Worm (Caenorhabditis elegans) whole organism, L2 larva: ENCODE results near the gene ccep-97.

Source experiments
- R02D3.7 ChIP-seq: fragments of 150-350 bp; optimal IDR thresholded peaks from 2 replicates; lab custom pipeline; 2014; ENCODE audit warnings: missing biosample characterization, missing genetic modification characterization
- nhr-77 ChIP-seq: fragments of 150-350 bp; optimal IDR thresholded peaks from 2 replicates; lab custom pipeline; 2014; ENCODE audit warnings: missing biosample characterization, missing genetic modification characterization
- skn-1 ChIP-seq: sonication (generic microtip); optimal IDR thresholded peaks from 2 replicates; lab custom pipeline; 2017; ENCODE audit warnings: missing biosample characterization, missing genetic modification characterization
- sma-9 ChIP-seq, 2 experiments: fragments of 150-350 bp in 1 of 2; sonication (generic microtip) in 1 of 2; optimal IDR thresholded peaks; 2 replicates each; lab custom pipeline; 2014 to 2016; ENCODE audit warnings: missing genetic modification characterization in 2 of 2, mild to moderate bottlenecking in 1 of 2, missing biosample characterization in 1 of 2, missing compliant biosample characterization in 1 of 2, missing genetic modification reagents in 1 of 2, moderate library complexity in 1 of 2

DNA sequence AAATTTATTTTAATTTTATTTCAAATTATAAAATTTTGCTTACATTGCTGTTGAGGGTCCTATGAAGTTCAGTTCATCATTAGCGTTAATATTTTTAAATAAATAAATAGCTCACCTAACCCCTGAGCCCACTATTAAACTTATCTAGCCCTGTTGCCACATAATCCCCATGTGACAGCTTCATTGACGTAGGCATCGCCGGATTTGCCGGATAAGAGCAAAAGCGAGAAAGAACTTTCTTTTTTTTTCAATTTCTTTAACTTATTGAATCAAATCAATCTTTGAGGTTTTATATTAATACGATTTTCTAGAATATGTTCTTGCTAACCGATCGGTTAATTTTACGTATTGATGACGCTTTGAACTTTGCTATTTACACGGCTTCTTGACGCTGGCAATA, 33.5 kb upstream of the ccep-97 start:
- TF ChIP-seq sma-9 (GFP tag; optimal IDR thresholded peaks at IDR 0.05; lab: Kevin White, UChicago) (no peak), sma-9 (tag; optimal IDR thresholded peaks at IDR 0.05; lab: Kevin White, UChicago) (no peak), skn-1 (tag; lab: Kevin White, UChicago) (no peak), R02D3.7 (tag; lab: Kevin White, UChicago) (no peak), nhr-77 (tag; lab: Kevin White, UChicago) (no peak)
